Worm (Caenorhabditis elegans) whole organism, L1 larva: Measurements from ENCODE around the gene F58B6.1.

Experiments
- C16A3.4 ChIP-seq: fragments of 150-350 bp; optimal IDR thresholded peaks from 2 replicates; lab custom pipeline; 2014; ENCODE audit warnings: missing biosample characterization, missing genetic modification characterization
- F16B12.6 ChIP-seq: fragments of 150-350 bp; optimal IDR thresholded peaks from 2 replicates; lab custom pipeline; 2014; ENCODE audit warnings: missing biosample characterization, missing genetic modification characterization
- Y116A8C.19 ChIP-seq: sonication (generic microtip); optimal IDR thresholded peaks from 2 replicates; lab custom pipeline; 2016; ENCODE audit warnings: missing compliant biosample characterization, missing genetic modification characterization, borderline replicate concordance
- aly-2 ChIP-seq: fragments of 150-350 bp; optimal IDR thresholded peaks from 2 replicates; lab custom pipeline; 2014; ENCODE audit warnings: missing biosample characterization, missing genetic modification characterization
- ama-1 ChIP-seq: fragments of 150-350 bp; optimal IDR thresholded peaks from 2 replicates; lab custom pipeline; 2014
- ces-1 ChIP-seq: fragments of 150-350 bp; optimal IDR thresholded peaks from 2 replicates; lab custom pipeline; 2014; ENCODE audit warnings: missing biosample characterization, missing genetic modification reagents, missing genetic modification characterization
- dsc-1 ChIP-seq: sonication (generic microtip); optimal IDR thresholded peaks from 2 replicates; lab custom pipeline; 2016; ENCODE audit warnings: mild to moderate bottlenecking, missing genetic modification characterization, missing compliant biosample characterization
- efl-1 ChIP-seq, 4 experiments: fragments of 150-350 bp; optimal IDR thresholded peaks in 3 of 4; peaks in 1 of 4; 1 replicate in 1 of 4; 2 replicates in 3 of 4; lab custom pipeline; 2014; ENCODE audit warnings: missing biosample characterization in 2 of 4, missing genetic modification characterization in 2 of 4, missing genetic modification reagents in 2 of 4
- egl-13 ChIP-seq: sonication (generic microtip); optimal IDR thresholded peaks from 2 replicates; lab custom pipeline; 2016; ENCODE audit warnings: missing genotype, missing genetic modification reagents, missing genetic modification characterization, missing compliant biosample characterization
- egl-27 ChIP-seq, 2 experiments: fragments of 150-350 bp in 1 of 2; sonication (generic microtip); optimal IDR thresholded peaks; 3 replicates each; lab custom pipeline; 2017 to 2018; ENCODE audit warnings: missing biosample characterization in 2 of 2, missing genetic modification characterization in 2 of 2, missing genetic modification reagents in 2 of 2
- elt-2 ChIP-seq: sonication (generic microtip); optimal IDR thresholded peaks from 2 replicates; lab custom pipeline; 2016; ENCODE audit warnings: missing genetic modification characterization, mild to moderate bottlenecking, inconsistent platforms, missing compliant biosample characterization, missing genetic modification reagents
- grh-1 ChIP-seq: fragments of 200-800 bp; sonication (Bioruptor generic); IDR thresholded peaks from 2 replicates; pipeline ENCODE4 v1.3.6; 2022; ENCODE audit warnings: missing genetic modification reagents, missing genetic modification characterization, missing compliant biosample characterization
- hlh-17 ChIP-seq: fragments of 200-800 bp; sonication (Bioruptor generic); optimal IDR thresholded peaks from 2 replicates; lab custom pipeline; 2018; ENCODE audit warnings: missing genetic modification characterization, mild to moderate bottlenecking, missing compliant biosample characterization, moderate library complexity, borderline replicate concordance
- hlh-4 ChIP-seq: sonication (generic microtip); optimal IDR thresholded peaks from 2 replicates; lab custom pipeline; 2016; ENCODE audit warnings: mild to moderate bottlenecking, missing genetic modification characterization, missing compliant biosample characterization
- lin-14 ChIP-seq: fragments of 200-800 bp; sonication (Bioruptor generic); optimal IDR thresholded peaks from 2 replicates; lab custom pipeline; 2018; ENCODE audit warnings: mild to moderate bottlenecking, missing genetic modification characterization, moderate library complexity, missing compliant biosample characterization
- lin-15B ChIP-seq: fragments of 150-350 bp; sonication (generic microtip); optimal IDR thresholded peaks from 3 replicates; lab custom pipeline; 2014; ENCODE audit warnings: missing biosample characterization, missing genetic modification characterization
- lin-39 ChIP-seq: fragments of 150-350 bp; optimal IDR thresholded peaks from 2 replicates; lab custom pipeline; 2014; ENCODE audit warnings: missing biosample characterization, missing genetic modification reagents, missing genetic modification characterization
- lir-3 ChIP-seq: sonication (generic microtip); optimal IDR thresholded peaks from 2 replicates; lab custom pipeline; 2016; ENCODE audit warnings: mild to moderate bottlenecking, missing genetic modification characterization, moderate library complexity, missing compliant biosample characterization; ENCODE audit not compliant: poor library complexity
- mdl-1 ChIP-seq, 2 experiments: fragments of 150-350 bp; optimal IDR thresholded peaks; 2 replicates each; lab custom pipeline; 2014 to 2017; ENCODE audit warnings: missing biosample characterization in 2 of 2, missing genetic modification characterization in 2 of 2, inconsistent platforms in 1 of 2
- nhr-19 ChIP-seq: fragments of 200-800 bp; sonication (Bioruptor generic); conservative IDR thresholded peaks from 2 replicates; pipeline ENCODE4 v1.3.6; 2022; ENCODE audit warnings: missing genetic modification characterization, missing compliant biosample characterization
- nhr-28 ChIP-seq: fragments of 150-350 bp; optimal IDR thresholded peaks from 2 replicates; lab custom pipeline; 2014; ENCODE audit warnings: missing biosample characterization, missing genetic modification characterization
- nhr-77 ChIP-seq: fragments of 150-350 bp; optimal IDR thresholded peaks from 2 replicates; lab custom pipeline; 2014; ENCODE audit warnings: missing biosample characterization, missing genetic modification characterization
- nhr-90 ChIP-seq: sonication (generic microtip); optimal IDR thresholded peaks from 2 replicates; lab custom pipeline; 2016; ENCODE audit warnings: mild to moderate bottlenecking, missing genetic modification characterization, missing compliant biosample characterization; ENCODE audit not compliant: poor library complexity
- rnt-1 ChIP-seq: sonication (generic microtip); optimal IDR thresholded peaks from 2 replicates; lab custom pipeline; 2016; ENCODE audit warnings: mild to moderate bottlenecking, missing genetic modification characterization, moderate library complexity, missing compliant biosample characterization
- skn-1 ChIP-seq: fragments of 150-350 bp; optimal IDR thresholded peaks from 2 replicates; lab custom pipeline; 2014; ENCODE audit warnings: missing biosample characterization, missing genetic modification characterization
- snpc-4 ChIP-seq: fragments of 150-350 bp; optimal IDR thresholded peaks from 2 replicates; lab custom pipeline; 2014; ENCODE audit warnings: missing biosample characterization, missing genetic modification characterization
- sptf-1 ChIP-seq: fragments of 150-350 bp; optimal IDR thresholded peaks from 2 replicates; lab custom pipeline; 2014; ENCODE audit warnings: missing biosample characterization, missing genetic modification characterization
- swsn-7 ChIP-seq: sonication (generic microtip); optimal IDR thresholded peaks from 2 replicates; lab custom pipeline; 2016; ENCODE audit warnings: missing genetic modification characterization, missing compliant biosample characterization
- tbx-2 ChIP-seq: sonication (generic microtip); optimal IDR thresholded peaks from 2 replicates; lab custom pipeline; 2016; ENCODE audit warnings: missing genetic modification characterization, missing compliant biosample characterization
- unc-130 ChIP-seq: fragments of 150-350 bp; optimal IDR thresholded peaks from 2 replicates; lab custom pipeline; 2017; ENCODE audit warnings: missing biosample characterization, missing genetic modification characterization, inconsistent platforms
- unc-30 ChIP-seq: sonication (generic microtip); optimal IDR thresholded peaks from 2 replicates; lab custom pipeline; 2017; ENCODE audit warnings: missing biosample characterization, missing genetic modification characterization
- unc-86 ChIP-seq: sonication (generic microtip); optimal IDR thresholded peaks from 2 replicates; lab custom pipeline; 2016; ENCODE audit warnings: missing genetic modification characterization, missing compliant biosample characterization
- unc-98 ChIP-seq: fragments of 200-800 bp; sonication (Bioruptor generic); IDR thresholded peaks from 2 replicates; pipeline ENCODE4 v1.3.6; 2022; ENCODE audit warnings: missing genetic modification characterization, missing compliant biosample characterization
- vab-15 ChIP-seq: sonication (generic microtip); optimal IDR thresholded peaks from 2 replicates; lab custom pipeline; 2017; ENCODE audit warnings: missing genotype, mild to moderate bottlenecking, missing genetic modification characterization, missing compliant biosample characterization
- zag-1 ChIP-seq: fragments of 150-350 bp; optimal IDR thresholded peaks from 2 replicates; lab custom pipeline; 2014; ENCODE audit warnings: missing biosample characterization, missing genetic modification characterization

F58B6.1 gene

ce11 chrIII:1122239-1122638 lies 6.5 kb upstream of the F58B6.1 start (continued):
- TF ChIP-seq mdl-1 (tag; optimal IDR thresholded peaks at IDR 0.05; lab: Kevin White, UChicago) (peak in 1 of 2 experiments; percentile 16), efl-1 (optimal IDR thresholded peaks at IDR 0.05; lab: Kevin White, UChicago) (peak in 1 of 2 experiments; percentile 33), efl-1 (GFP tag; optimal IDR thresholded peaks at IDR 0.05 in 1 of 2; lab: Kevin White, UChicago) (peak in 1 of 2 experiments; percentile 90)

ce11 chrIII:1102908-1103307 lies 12.8 kb downstream of the F58B6.1 start, which contains the start of gene exc-6:
TSS of gene exc-6 (plus strand) at chrIII:1103208.
- no peak for TF ChIP-seq nhr-19 (GFP tag; lab: Robert Waterston, UW)
- TF ChIP-seq egl-27 (tag; optimal IDR thresholded peaks at IDR 0.05; lab: Kevin White, UChicago) = no peak
- no peak for TF ChIP-seq swsn-7
- no peak for TF ChIP-seq hlh-17 (GFP tag; lab: Kevin White, UChicago)
- no peak for TF ChIP-seq C16A3.4 (tag; lab: Kevin White, UChicago)
- TF ChIP-seq lin-39 (tag; lab: Kevin White, UChicago) = no peak
- no peak for TF ChIP-seq nhr-28 (tag; lab: Kevin White, UChicago)
- TF ChIP-seq ama-1 (lab: Kevin White, UChicago) = no peak
- TF ChIP-seq, all 84 proteins: peak for 0

- TF ChIP-seq nhr-77 (tag; lab: Kevin White, UChicago) = no peak
- no peak for TF ChIP-seq dsc-1 (tag; lab: Kevin White, UChicago)
- TF ChIP-seq unc-86 (tag; lab: Kevin White, UChicago) = no peak
- TF ChIP-seq snpc-4 (tag; lab: Kevin White, UChicago) = no peak
- no peak for TF ChIP-seq vab-15
- no peak for TF ChIP-seq ces-1 (GFP tag; lab: Kevin White, UChicago)
- TF ChIP-seq lir-3 (tag; lab: Kevin White, UChicago) = no peak
- no peak for TF ChIP-seq nhr-90 (tag; lab: Kevin White, UChicago)
- no peak for TF ChIP-seq Y116A8C.19
- no peak for TF ChIP-seq nhr-19 (GFP tag; lab: Robert Waterston, UW)
- TF ChIP-seq rnt-1 (tag; lab: Kevin White, UChicago) = no peak
- no peak for TF ChIP-seq zag-1 (tag; lab: Kevin White, UChicago)
- no peak for TF ChIP-seq elt-2 (tag; lab: Kevin White, UChicago)
- no peak for TF ChIP-seq aly-2 (tag; lab: Kevin White, UChicago)
- TF ChIP-seq F16B12.6 (tag; lab: Kevin White, UChicago) = no peak
Observed at ce11 chrIII:1099523-1099922, 16.2 kb downstream of the F58B6.1 start.

ce11 chrIII:1094391-1094790 lies 21.3 kb downstream of the F58B6.1 start:
- no peak for TF ChIP-seq nhr-77 (tag; lab: Kevin White, UChicago)
- TF ChIP-seq egl-13 (tag; lab: Kevin White, UChicago) = no peak
- no peak for TF ChIP-seq sptf-1 (tag; lab: Kevin White, UChicago)
- no peak for TF ChIP-seq grh-1
- no peak for TF ChIP-seq tbx-2 (tag; lab: Kevin White, UChicago)
- TF ChIP-seq unc-30 (tag; lab: Kevin White, UChicago) = no peak
- TF ChIP-seq lin-39 (tag; lab: Kevin White, UChicago) = no peak
- TF ChIP-seq unc-130 (tag; lab: Kevin White, UChicago) = no peak
- no peak for TF ChIP-seq lin-14 (GFP tag; lab: Kevin White, UChicago)
- TF ChIP-seq lin-15B (tag; lab: Kevin White, UChicago) = no peak
- no peak for TF ChIP-seq unc-98
- no peak for TF ChIP-seq rnt-1 (tag; lab: Kevin White, UChicago)
- no peak for TF ChIP-seq skn-1

ce11 chrIII:1084971-1085370 lies 30.8 kb downstream of the F58B6.1 start:
- TF ChIP-seq efl-1 (optimal IDR thresholded peaks at IDR 0.05; lab: Kevin White, UChicago) (no peak), efl-1 (GFP tag; optimal IDR thresholded peaks at IDR 0.05 in 1 of 2; lab: Kevin White, UChicago) (peak in 1 of 2 experiments; percentile 34), hlh-4 (no peak)
